Worm (Caenorhabditis elegans) whole organism, dauer: ENCODE results near the gene ippk-1.

Experiments
- unc-62 ChIP-seq: sonication (generic microtip); optimal IDR thresholded peaks from 2 replicates; lab custom pipeline; 2017; ENCODE audit warnings: missing biosample characterization, missing genetic modification reagents, missing genetic modification characterization

Gene ippk-1

ce11 chrII:12042108-12042960 lies at the start of gene ippk-1:
Gene ippk-1 (plus strand): TSS chrII:12042910.
- TF ChIP-seq unc-62, result no peak

ce11 chrII:11994940-11995339 lies 47.8 kb upstream of the ippk-1 start:
- TF ChIP-seq unc-62, result no peak

- no peak for TF ChIP-seq unc-62
These were observed 43.8 kb upstream of the ippk-1 start, which contains the start of gene Y17G7B.23 for ce11 chrII:11998903-11999302. Gene Y17G7B.23 (plus strand): TSS chrII:11999203.

ce11 chrII:12005981-12006380 lies 36.7 kb upstream of the ippk-1 start:
- TF ChIP-seq unc-62, result no peak

ce11 chrII:12006575-12007098 lies 36.1 kb upstream of the ippk-1 start, which contains the start of gene mcm-2:
Gene mcm-2 (minus strand): TSS chrII:12006625.
- no peak for TF ChIP-seq unc-62

ce11 chrII:12008772-12009171 lies 33.9 kb upstream of the ippk-1 start, which contains the start of gene glb-29:
Gene glb-29 (plus strand): TSS chrII:12009072.
- TF ChIP-seq unc-62, result no peak

ce11 chrII:12023315-12023878 lies 19.3 kb upstream of the ippk-1 start, which contains the start of gene Y17G7B.12:
Gene Y17G7B.12 (plus strand): TSS chrII:12023861.
- no peak for TF ChIP-seq unc-62

- TF ChIP-seq unc-62, result no peak
These were observed 14.9 kb upstream of the ippk-1 start, which contains the start of gene Y17G7B.8 for ce11 chrII:12027697-12028245. Gene Y17G7B.8 (minus strand): TSS chrII:12027747.

- TF ChIP-seq unc-62, result no peak
These were observed 14.0 kb upstream of the ippk-1 start for ce11 chrII:12028707-12029106.

ce11 chrII:12036075-12036474 lies 6.6 kb upstream of the ippk-1 start:
- TF ChIP-seq unc-62, result no peak

ce11 chrII:12036516-12036915 lies 6.2 kb upstream of the ippk-1 start, which contains the start of gene cyn-16:
Gene cyn-16 (minus strand): TSS chrII:12036742.
- no peak for TF ChIP-seq unc-62

- TF ChIP-seq unc-62, result no peak
These were observed 3.7 kb upstream of the ippk-1 start, which contains the start of gene tpi-1 for ce11 chrII:12039039-12039438. Gene tpi-1 (minus strand): TSS chrII:12039139.

ce11 chrII:12040167-12040566 lies 2.5 kb upstream of the ippk-1 start:
- TF ChIP-seq unc-62, result no peak

- TF ChIP-seq unc-62, result no peak
These were observed 1.6 kb upstream of the ippk-1 start for ce11 chrII:12041116-12041515.

- no peak for TF ChIP-seq unc-62
These were observed 6.6 kb downstream of the ippk-1 start, which contains the start of gene nadk-2 for ce11 chrII:12049281-12049680. Gene nadk-2 (plus strand): TSS chrII:12049581.

ce11 chrII:12050607-12051006 lies 7.9 kb downstream of the ippk-1 start:
- no peak for TF ChIP-seq unc-62

- TF ChIP-seq unc-62, result no peak
These were observed 8.9 kb downstream of the ippk-1 start for ce11 chrII:12051601-12052000.
